Worm (Caenorhabditis elegans) whole organism, L1 larva: Measurements from ENCODE around the gene mcm-2.

Experiments used
- aha-1 ChIP-seq: fragments of 150-350 bp; optimal IDR thresholded peaks from 2 replicates; lab custom pipeline; 2014; ENCODE audit warnings: missing biosample characterization, missing genetic modification characterization
- ama-1 ChIP-seq: fragments of 150-350 bp; optimal IDR thresholded peaks from 2 replicates; lab custom pipeline; 2014
- blmp-1 ChIP-seq: fragments of 150-350 bp; optimal IDR thresholded peaks from 2 replicates; lab custom pipeline; 2014; ENCODE audit warnings: missing biosample characterization, missing genetic modification characterization
- ceh-82 ChIP-seq, 3 experiments: fragments of 150-350 bp in 1 of 3; sonication (generic microtip) in 2 of 3; optimal IDR thresholded peaks; 2 replicates each; lab custom pipeline; 2014 to 2017; ENCODE audit warnings: missing biosample characterization in 3 of 3, missing genetic modification characterization in 3 of 3
- ceh-88 ChIP-seq: fragments of 200-800 bp; sonication (Bioruptor generic); IDR thresholded peaks from 2 replicates; pipeline ENCODE4 v1.3.6; 2022; ENCODE audit warnings: missing genetic modification characterization, missing compliant biosample characterization
- ces-1 ChIP-seq: fragments of 150-350 bp; optimal IDR thresholded peaks from 2 replicates; lab custom pipeline; 2014; ENCODE audit warnings: missing biosample characterization, missing genetic modification reagents, missing genetic modification characterization
- dpl-1 ChIP-seq, 3 experiments: fragments of 150-350 bp in 2 of 3; sonication (generic microtip) in 1 of 3; optimal IDR thresholded peaks; 2 replicates each; lab custom pipeline; 2014 to 2017; ENCODE audit warnings: missing biosample characterization in 3 of 3, missing genetic modification characterization in 3 of 3, missing genetic modification reagents in 3 of 3
- efl-1 ChIP-seq, 4 experiments: fragments of 150-350 bp; optimal IDR thresholded peaks in 3 of 4; peaks in 1 of 4; 1 replicate in 1 of 4; 2 replicates in 3 of 4; lab custom pipeline; 2014; ENCODE audit warnings: missing biosample characterization in 2 of 4, missing genetic modification characterization in 2 of 4, missing genetic modification reagents in 2 of 4
- egl-13 ChIP-seq: sonication (generic microtip); optimal IDR thresholded peaks from 2 replicates; lab custom pipeline; 2016; ENCODE audit warnings: missing genotype, missing genetic modification reagents, missing genetic modification characterization, missing compliant biosample characterization
- egl-27 ChIP-seq, 2 experiments: fragments of 150-350 bp in 1 of 2; sonication (generic microtip); optimal IDR thresholded peaks; 3 replicates each; lab custom pipeline; 2017 to 2018; ENCODE audit warnings: missing biosample characterization in 2 of 2, missing genetic modification characterization in 2 of 2, missing genetic modification reagents in 2 of 2
- ets-5 ChIP-seq: fragments of 200-800 bp; sonication (Bioruptor generic); IDR thresholded peaks from 2 replicates; pipeline ENCODE4 v1.3.6; 2022; ENCODE audit warnings: missing genetic modification characterization, missing compliant biosample characterization
- grh-1 ChIP-seq: fragments of 200-800 bp; sonication (Bioruptor generic); IDR thresholded peaks from 2 replicates; pipeline ENCODE4 v1.3.6; 2022; ENCODE audit warnings: missing genetic modification reagents, missing genetic modification characterization, missing compliant biosample characterization
- hlh-17 ChIP-seq: fragments of 200-800 bp; sonication (Bioruptor generic); optimal IDR thresholded peaks from 2 replicates; lab custom pipeline; 2018; ENCODE audit warnings: missing genetic modification characterization, mild to moderate bottlenecking, missing compliant biosample characterization, moderate library complexity, borderline replicate concordance
- hlh-4 ChIP-seq: sonication (generic microtip); optimal IDR thresholded peaks from 2 replicates; lab custom pipeline; 2016; ENCODE audit warnings: mild to moderate bottlenecking, missing genetic modification characterization, missing compliant biosample characterization
- isw-1 ChIP-seq: fragments of 200-800 bp; sonication (Bioruptor generic); IDR thresholded peaks from 2 replicates; pipeline ENCODE4 v1.3.6; 2022; ENCODE audit warnings: missing genetic modification characterization, missing compliant biosample characterization
- jun-1 ChIP-seq: fragments of 150-350 bp; optimal IDR thresholded peaks from 2 replicates; lab custom pipeline; 2014; ENCODE audit warnings: missing biosample characterization, missing genetic modification reagents, missing genetic modification characterization
- lin-14 ChIP-seq: fragments of 200-800 bp; sonication (Bioruptor generic); optimal IDR thresholded peaks from 2 replicates; lab custom pipeline; 2018; ENCODE audit warnings: mild to moderate bottlenecking, missing genetic modification characterization, moderate library complexity, missing compliant biosample characterization
- lin-35 ChIP-seq, 2 experiments: fragments of 150-350 bp; optimal IDR thresholded peaks; 2 replicates each; lab custom pipeline; 2014; ENCODE audit warnings: missing biosample characterization in 2 of 2, missing genetic modification characterization in 2 of 2, missing genetic modification reagents in 2 of 2
- lir-3 ChIP-seq: sonication (generic microtip); optimal IDR thresholded peaks from 2 replicates; lab custom pipeline; 2016; ENCODE audit warnings: mild to moderate bottlenecking, missing genetic modification characterization, moderate library complexity, missing compliant biosample characterization; ENCODE audit not compliant: poor library complexity
- mep-1 ChIP-seq: fragments of 150-350 bp; optimal IDR thresholded peaks from 2 replicates; lab custom pipeline; 2014; ENCODE audit warnings: missing biosample characterization, missing genetic modification characterization
- nhr-11 ChIP-seq: fragments of 150-350 bp; optimal IDR thresholded peaks from 2 replicates; lab custom pipeline; 2014; ENCODE audit warnings: missing biosample characterization, missing genetic modification characterization
- nhr-12 ChIP-seq: sonication (generic microtip); optimal IDR thresholded peaks from 2 replicates; lab custom pipeline; 2017; ENCODE audit warnings: missing biosample characterization, missing genetic modification characterization
- nhr-77 ChIP-seq: fragments of 150-350 bp; optimal IDR thresholded peaks from 2 replicates; lab custom pipeline; 2014; ENCODE audit warnings: missing biosample characterization, missing genetic modification characterization
- nhr-85 ChIP-seq: sonication (generic microtip); peaks from one replicate; lab custom pipeline; 2016; ENCODE audit warnings: missing genetic modification characterization, inconsistent platforms, missing compliant biosample characterization
- pag-3 ChIP-seq: sonication (generic microtip); optimal IDR thresholded peaks from 2 replicates; lab custom pipeline; 2017; ENCODE audit warnings: missing genetic modification characterization, mild to moderate bottlenecking, missing compliant biosample characterization, antibody characterized with exemption, borderline replicate concordance; ENCODE audit not compliant: insufficient read depth
- rnt-1 ChIP-seq: sonication (generic microtip); optimal IDR thresholded peaks from 2 replicates; lab custom pipeline; 2016; ENCODE audit warnings: mild to moderate bottlenecking, missing genetic modification characterization, moderate library complexity, missing compliant biosample characterization
- skn-1 ChIP-seq: fragments of 150-350 bp; optimal IDR thresholded peaks from 2 replicates; lab custom pipeline; 2014; ENCODE audit warnings: missing biosample characterization, missing genetic modification characterization
- tbx-2 ChIP-seq: sonication (generic microtip); optimal IDR thresholded peaks from 2 replicates; lab custom pipeline; 2016; ENCODE audit warnings: missing genetic modification characterization, missing compliant biosample characterization
- tlp-1 ChIP-seq: fragments of 150-350 bp; optimal IDR thresholded peaks from 2 replicates; lab custom pipeline; 2014; ENCODE audit warnings: missing biosample characterization, missing genetic modification characterization
- unc-130 ChIP-seq: fragments of 150-350 bp; optimal IDR thresholded peaks from 2 replicates; lab custom pipeline; 2017; ENCODE audit warnings: missing biosample characterization, missing genetic modification characterization, inconsistent platforms
- vab-15 ChIP-seq: sonication (generic microtip); optimal IDR thresholded peaks from 2 replicates; lab custom pipeline; 2017; ENCODE audit warnings: missing genotype, mild to moderate bottlenecking, missing genetic modification characterization, missing compliant biosample characterization
- xbp-1 ChIP-seq: sonication (generic microtip); optimal IDR thresholded peaks from 2 replicates; lab custom pipeline; 2016; ENCODE audit warnings: missing genetic modification characterization, missing compliant biosample characterization

The mcm-2 gene

ce11 chrII:11979449-11980095 is 26.9 kb downstream of the mcm-2 start, which contains the start of the genes ash-2 and Y17G7B.20:
ash-2 (plus strand) TSS chrII:11979838.
Y17G7B.20 (minus strand) TSS chrII:11979844.
- TF ChIP-seq hlh-4 (tag; lab: Kevin White, UChicago) (no peak), mep-1 (tag; lab: Kevin White, UChicago) (peak; percentile 25), xbp-1 (no peak), egl-27 (tag; optimal IDR thresholded peaks at IDR 0.05; lab: Kevin White, UChicago) (no peak), pag-3 (tag; lab: Kevin White, UChicago) (no peak), ceh-82 (tag; optimal IDR thresholded peaks at IDR 0.05; lab: Kevin White, UChicago) (peak; percentile 54 to 81 (median 59)), unc-130 (tag; lab: Kevin White, UChicago) (peak; percentile 16), skn-1 (tag; lab: Kevin White, UChicago) (peak; percentile 29), dpl-1 (GFP tag; optimal IDR thresholded peaks at IDR 0.05; lab: Kevin White, UChicago) (peak in 1 of 3 experiments; percentile 35), rnt-1 (tag; lab: Kevin White, UChicago) (peak; percentile 46), efl-1 (optimal IDR thresholded peaks at IDR 0.05; lab: Kevin White, UChicago) (peak in 1 of 2 experiments; percentile 42), efl-1 (GFP tag; optimal IDR thresholded peaks at IDR 0.05 in 1 of 2; lab: Kevin White, UChicago) (peak in 1 of 2 experiments; percentile 47), grh-1 (GFP tag; lab: Robert Waterston, UW) (0 out of 2 replicates have a peak, but pooled peaks have one; percentile 19), tbx-2 (tag; lab: Kevin White, UChicago) (no peak), lin-35 (GFP tag; optimal IDR thresholded peaks at IDR 0.05; lab: Kevin White, UChicago) (peak; percentile 42 to 54)

DNA sequence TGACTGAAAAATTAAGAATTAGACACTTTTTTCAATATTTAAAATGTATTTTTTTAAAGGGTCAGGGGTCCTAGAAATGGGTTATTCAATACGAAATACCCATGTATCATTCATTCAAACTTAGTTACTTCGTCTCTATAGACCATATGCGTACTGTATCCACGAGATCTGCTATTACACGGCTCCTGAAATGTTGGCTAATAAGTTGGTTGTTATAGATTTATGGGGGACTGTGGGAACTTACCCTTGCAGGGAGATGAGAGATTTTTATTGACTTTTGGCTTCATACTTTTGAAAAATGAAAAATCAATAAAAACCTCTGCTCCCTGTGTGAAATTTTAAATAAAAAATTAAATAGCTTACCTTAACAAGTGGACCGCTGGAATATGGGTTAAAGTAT is 27.5 kb downstream of the mcm-2 start:
- no peak for TF ChIP-seq efl-1 (optimal IDR thresholded peaks at IDR 0.05; lab: Kevin White, UChicago)
- TF ChIP-seq efl-1 (GFP tag; optimal IDR thresholded peaks at IDR 0.05 in 1 of 2; lab: Kevin White, UChicago), result peak in 1 of 2 experiments; percentile 77
- peak; percentile 63 for TF ChIP-seq nhr-85
- no peak for TF ChIP-seq skn-1 (tag; lab: Kevin White, UChicago)

DNA sequence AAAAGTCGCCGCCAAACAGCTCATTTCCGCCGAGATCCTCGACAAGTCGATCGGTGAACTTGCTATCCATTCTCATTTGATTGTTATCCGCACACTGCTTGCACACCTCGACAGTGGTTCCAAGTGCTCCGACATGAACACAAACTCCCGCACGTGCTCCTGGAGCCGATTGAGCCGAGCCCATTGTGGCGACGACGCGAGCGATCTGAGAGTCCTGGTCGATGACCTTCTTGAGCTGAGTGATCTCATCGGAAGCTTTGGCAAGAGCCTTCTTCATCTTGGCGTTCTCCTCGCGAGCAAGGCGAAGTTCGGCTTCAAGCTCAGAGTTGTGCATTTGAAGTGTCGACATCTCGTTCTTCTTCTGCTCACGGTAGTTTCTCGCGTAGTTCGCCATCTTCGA is 27.9 kb downstream of the mcm-2 start:
- no peak for TF ChIP-seq aha-1 (tag; lab: Kevin White, UChicago)
- no peak for TF ChIP-seq efl-1 (optimal IDR thresholded peaks at IDR 0.05; lab: Kevin White, UChicago)
- TF ChIP-seq efl-1 (GFP tag; optimal IDR thresholded peaks at IDR 0.05 in 1 of 2; lab: Kevin White, UChicago), result peak in 1 of 2 experiments; percentile 9

ce11 chrII:11977363-11977762 is 29.1 kb downstream of the mcm-2 start, which contains the start of gene Y17G7B.21:
Y17G7B.21 (minus strand) TSS chrII:11977661.
- TF ChIP-seq hlh-17 (GFP tag; lab: Kevin White, UChicago) (peak; percentile 72), mep-1 (tag; lab: Kevin White, UChicago) (no peak), nhr-85 (peak; percentile 82), lin-35 (GFP tag; optimal IDR thresholded peaks at IDR 0.05; lab: Kevin White, UChicago) (no peak), ces-1 (GFP tag; lab: Kevin White, UChicago) (no peak), grh-1 (GFP tag; lab: Robert Waterston, UW) (0 out of 2 replicates have a peak, but pooled peaks have one; percentile 21), ceh-88 (GFP tag; lab: Robert Waterston, UW) (no peak), tlp-1 (tag; lab: Kevin White, UChicago) (no peak), nhr-11 (tag; lab: Kevin White, UChicago) (no peak), isw-1 (no peak), nhr-77 (peak; percentile 6), egl-13 (peak; percentile 1), lin-14 (no peak), vab-15 (tag; lab: Kevin White, UChicago) (no peak), efl-1 (optimal IDR thresholded peaks at IDR 0.05; lab: Kevin White, UChicago) (no peak), efl-1 (GFP tag; optimal IDR thresholded peaks at IDR 0.05 in 1 of 2; lab: Kevin White, UChicago) (peak in 1 of 2 experiments; percentile 91)
- TF ChIP-seq, all 84 proteins: peak for 6

DNA sequence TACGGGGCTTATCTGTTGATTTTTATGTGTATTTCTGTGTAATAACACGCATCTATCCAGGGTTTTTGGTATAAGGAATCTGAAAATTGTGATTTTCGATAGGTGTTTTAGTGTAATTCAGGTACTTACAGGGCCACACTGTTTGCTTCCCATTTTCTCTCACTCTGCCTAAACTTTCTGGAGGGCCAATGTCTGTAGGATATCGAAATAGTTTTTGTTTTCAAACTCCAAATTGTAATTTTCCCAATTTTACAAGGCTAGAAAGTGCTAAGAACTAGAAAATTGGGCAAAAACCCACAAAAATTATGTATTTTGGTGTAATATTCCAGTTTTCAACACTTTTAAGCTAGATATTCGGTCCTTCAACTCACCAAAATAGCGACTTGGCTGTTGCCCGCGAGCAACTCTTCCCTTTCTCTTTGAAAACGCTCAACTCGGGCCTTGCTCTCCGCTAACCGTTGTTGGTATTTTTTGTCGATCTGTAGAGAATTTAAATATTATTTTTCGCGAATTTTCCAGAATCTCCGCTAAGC is 29.6 kb downstream of the mcm-2 start:
- no peak for TF ChIP-seq jun-1
- TF ChIP-seq ama-1, result peak; percentile 53
- no peak for TF ChIP-seq blmp-1
- peak in 1 of 3 experiments; percentile 7 for TF ChIP-seq ceh-82 (tag; optimal IDR thresholded peaks at IDR 0.05; lab: Kevin White, UChicago)
- TF ChIP-seq lir-3, result no peak
- no peak for TF ChIP-seq tlp-1 (tag; lab: Kevin White, UChicago)
- no peak for TF ChIP-seq ets-5
- no peak for TF ChIP-seq nhr-12 (tag; lab: Kevin White, UChicago)
